Worm (Caenorhabditis elegans): Measurements from ENCODE around the gene C06B3.7.

- TF ChIP-seq dao-5 (tag; optimal IDR thresholded peaks at IDR 0.05): no peak
- TF ChIP-seq him-1 (tag; optimal IDR thresholded peaks at IDR 0.05): no peak
Measured at ce11 chrV:13908916-13909176, 640 bp upstream of the C06B3.7 start, which contains the start of gene C06B3.6.
